Fruit fly (Drosophila melanogaster): ENCODE data around the gene r2d2.

The r2d2 gene

DNA sequence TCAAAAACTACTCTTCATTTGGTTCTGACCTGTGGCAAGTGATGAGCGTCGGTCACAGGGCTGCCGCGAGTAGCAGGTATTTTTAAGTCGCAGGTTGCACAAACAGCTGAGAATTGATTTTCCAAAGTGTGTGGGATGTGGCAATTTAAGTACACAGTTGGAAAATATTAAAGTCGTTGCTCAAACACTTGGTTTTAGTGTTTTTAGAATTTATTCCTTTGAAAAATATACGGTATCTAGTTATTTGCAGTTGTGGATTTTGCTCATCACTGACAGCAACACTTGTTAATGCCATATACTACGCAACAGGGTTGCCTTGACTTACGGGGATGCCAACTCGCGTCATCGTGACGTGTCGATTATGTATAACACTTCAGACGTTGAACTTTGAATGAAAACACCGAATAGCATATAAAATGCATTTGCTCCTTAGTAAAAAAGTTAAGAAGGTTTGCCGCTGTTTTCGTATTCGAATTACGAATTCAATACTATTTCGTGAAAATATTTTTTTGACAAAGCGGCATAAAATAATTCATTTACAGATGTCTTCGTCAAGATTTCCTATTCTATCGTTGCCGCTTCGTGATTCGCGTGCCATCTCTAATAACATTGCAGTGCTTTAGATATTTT, at the start of gene r2d2, which contains the start of gene Herp:
Gene r2d2 (plus strand): TSS at position 344 of the 630 bp plus-strand sequence.
Gene Herp (minus strand): TSS at position 255 of the 630 bp plus-strand sequence.
- TF ChIP-seq Myc (optimal IDR thresholded peaks at IDR 0.05): no peak
- TF ChIP-seq insv (optimal IDR thresholded peaks at IDR 0.05): no peak
- TF ChIP-seq h (optimal IDR thresholded peaks at IDR 0.05): no peak
- TF ChIP-seq psq (optimal IDR thresholded peaks at IDR 0.05): no peak
- no peak for TF ChIP-seq Sin3A (optimal IDR thresholded peaks at IDR 0.05)
- no peak for TF ChIP-seq ttk (optimal IDR thresholded peaks at IDR 0.05)

DNA sequence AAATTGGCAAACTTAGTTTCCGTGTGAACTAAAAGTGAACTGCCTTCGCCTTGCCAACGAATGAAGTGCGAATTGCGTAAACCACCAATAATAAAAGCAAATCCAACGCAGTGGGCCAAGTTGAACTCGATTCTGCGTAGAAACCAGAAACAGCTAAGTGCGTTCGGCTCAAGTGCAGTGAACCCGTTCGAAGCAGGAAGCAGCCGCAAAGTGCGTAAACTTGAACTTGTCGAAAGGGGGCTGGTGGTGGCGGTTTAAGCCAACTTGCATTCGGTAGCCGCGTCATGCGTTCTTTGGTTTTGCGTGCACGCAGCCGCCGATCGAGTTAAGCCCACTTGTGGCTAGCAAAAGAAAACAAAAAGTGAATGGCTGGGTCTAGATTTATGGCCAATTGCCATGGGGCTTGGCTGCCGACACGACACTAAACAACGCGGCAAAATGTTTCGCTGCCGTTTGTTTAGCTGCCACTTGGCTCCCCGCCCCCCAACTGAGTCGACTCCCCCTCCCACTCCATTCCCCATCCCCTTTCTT, 49.3 kb upstream of the r2d2 start:
- TF ChIP-seq Myc (optimal IDR thresholded peaks at IDR 0.05) (no peak), h (optimal IDR thresholded peaks at IDR 0.05) (no peak), ttk (optimal IDR thresholded peaks at IDR 0.05) (no peak), psq (optimal IDR thresholded peaks at IDR 0.05) (no peak), Sin3A (optimal IDR thresholded peaks at IDR 0.05) (no peak), insv (optimal IDR thresholded peaks at IDR 0.05) (no peak)

DNA sequence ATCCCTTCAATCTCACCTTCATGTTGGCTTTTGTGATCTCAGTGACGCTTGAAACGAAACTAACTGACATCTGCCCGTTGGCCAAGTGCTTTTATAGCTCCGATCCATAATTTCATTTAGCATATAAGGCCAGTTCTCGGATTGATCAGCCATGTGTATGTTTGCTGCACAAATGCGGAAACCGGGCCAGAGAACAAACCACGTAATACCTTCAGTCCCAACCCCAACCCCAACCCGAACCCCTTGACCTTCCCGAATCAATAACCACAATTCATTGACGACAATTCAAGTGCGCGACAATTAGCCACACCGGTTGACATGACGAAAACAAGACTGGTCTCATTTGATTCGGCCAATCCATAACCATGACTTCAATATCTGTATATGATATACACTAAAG, 46.9 kb upstream of the r2d2 start, which contains the start of gene CG7203:
Gene CG7203 (minus strand): TSS at position 101 of the 400 bp plus-strand sequence.
- TF ChIP-seq psq (optimal IDR thresholded peaks at IDR 0.05) (no peak), ttk (optimal IDR thresholded peaks at IDR 0.05) (no peak), insv (optimal IDR thresholded peaks at IDR 0.05) (no peak), Myc (optimal IDR thresholded peaks at IDR 0.05) (no peak), h (optimal IDR thresholded peaks at IDR 0.05) (no peak), Sin3A (optimal IDR thresholded peaks at IDR 0.05) (no peak)

DNA sequence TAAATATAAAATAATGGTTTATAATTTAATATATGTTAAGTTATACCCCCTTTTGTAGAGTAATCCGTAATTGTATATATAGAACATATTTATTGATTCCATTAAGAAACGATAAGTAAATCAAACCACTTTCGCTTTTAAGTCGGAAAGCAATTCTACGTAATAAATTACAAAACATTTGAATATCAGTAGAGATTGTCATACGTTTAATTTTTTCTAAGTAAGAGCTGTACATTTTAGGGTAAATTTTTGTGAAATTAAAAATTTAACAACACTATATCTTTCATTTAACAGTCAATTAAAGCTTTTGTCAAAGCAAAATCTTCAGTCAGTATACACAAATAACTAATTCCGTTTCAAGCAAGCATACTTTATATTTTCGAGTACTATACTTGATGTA, 46.1 kb upstream of the r2d2 start, which contains the start of gene CG46025:
Gene CG46025 (plus strand): TSS at position 301 of the 400 bp plus-strand sequence.
- TF ChIP-seq insv (optimal IDR thresholded peaks at IDR 0.05) (no peak), Myc (optimal IDR thresholded peaks at IDR 0.05) (no peak), ttk (optimal IDR thresholded peaks at IDR 0.05) (no peak), Sin3A (optimal IDR thresholded peaks at IDR 0.05) (no peak), h (optimal IDR thresholded peaks at IDR 0.05) (no peak), psq (optimal IDR thresholded peaks at IDR 0.05) (no peak)

- TF ChIP-seq h (optimal IDR thresholded peaks at IDR 0.05) (no peak), ttk (optimal IDR thresholded peaks at IDR 0.05) (no peak), insv (optimal IDR thresholded peaks at IDR 0.05) (no peak), psq (optimal IDR thresholded peaks at IDR 0.05) (no peak), Myc (optimal IDR thresholded peaks at IDR 0.05) (no peak), Sin3A (optimal IDR thresholded peaks at IDR 0.05) (no peak)
Observed at dm6 chr2L:7754539-7754938, 45.4 kb upstream of the r2d2 start.

DNA sequence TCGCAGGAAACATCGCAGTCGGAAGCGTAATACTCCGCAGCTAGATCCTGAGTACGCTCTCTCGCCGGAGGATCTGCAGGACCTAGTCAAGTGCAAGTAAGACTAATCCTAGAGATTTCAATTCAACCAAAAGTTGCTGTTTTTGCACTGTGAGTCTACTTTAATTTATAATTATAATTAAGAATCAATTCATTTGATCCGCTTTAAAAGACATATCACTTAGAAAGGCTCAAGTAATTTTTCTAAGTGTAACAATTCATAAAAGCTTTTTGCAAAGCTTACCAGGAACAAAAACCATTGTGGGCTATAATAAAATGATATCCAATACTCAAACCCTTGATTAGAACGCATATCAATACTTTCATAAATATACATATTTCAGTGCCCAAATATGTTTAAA, 43.1 kb upstream of the r2d2 start:
- no peak for TF ChIP-seq Sin3A (optimal IDR thresholded peaks at IDR 0.05)
- no peak for TF ChIP-seq ttk (optimal IDR thresholded peaks at IDR 0.05)
- TF ChIP-seq Myc (optimal IDR thresholded peaks at IDR 0.05): no peak
- TF ChIP-seq insv (optimal IDR thresholded peaks at IDR 0.05): no peak
- no peak for TF ChIP-seq h (optimal IDR thresholded peaks at IDR 0.05)
- no peak for TF ChIP-seq psq (optimal IDR thresholded peaks at IDR 0.05)

- TF ChIP-seq Sin3A (optimal IDR thresholded peaks at IDR 0.05) (no peak), psq (optimal IDR thresholded peaks at IDR 0.05) (no peak), insv (optimal IDR thresholded peaks at IDR 0.05) (no peak), h (optimal IDR thresholded peaks at IDR 0.05) (no peak), Myc (optimal IDR thresholded peaks at IDR 0.05) (no peak), ttk (optimal IDR thresholded peaks at IDR 0.05) (no peak)
Observed at dm6 chr2L:7767328-7767727, 32.6 kb upstream of the r2d2 start, which contains the start of gene CG7191. Gene CG7191, plus strand, starts transcription at chr2L:7767628.

DNA sequence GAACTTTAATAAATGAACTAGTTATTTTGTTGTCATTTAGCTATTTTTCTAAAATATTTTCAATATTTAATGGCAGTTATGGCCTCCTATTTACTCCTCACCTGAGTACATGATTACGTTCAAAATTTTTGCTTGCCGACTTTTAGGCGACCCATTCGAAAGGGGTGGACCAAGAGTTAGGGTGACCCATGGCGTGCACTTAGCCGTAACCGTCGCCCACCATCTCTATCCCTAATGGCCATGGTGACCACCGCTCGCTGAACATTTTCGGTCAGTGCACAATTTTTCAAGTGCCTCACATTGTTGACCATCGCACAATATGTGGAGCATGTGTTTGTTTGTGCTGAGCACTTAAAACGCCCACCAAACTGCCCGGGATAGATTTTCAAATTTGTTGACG, 28.1 kb upstream of the r2d2 start:
- TF ChIP-seq insv (optimal IDR thresholded peaks at IDR 0.05) (no peak), Sin3A (optimal IDR thresholded peaks at IDR 0.05) (no peak), Myc (optimal IDR thresholded peaks at IDR 0.05) (no peak), h (optimal IDR thresholded peaks at IDR 0.05) (no peak), ttk (optimal IDR thresholded peaks at IDR 0.05) (no peak), psq (optimal IDR thresholded peaks at IDR 0.05) (no peak)

DNA sequence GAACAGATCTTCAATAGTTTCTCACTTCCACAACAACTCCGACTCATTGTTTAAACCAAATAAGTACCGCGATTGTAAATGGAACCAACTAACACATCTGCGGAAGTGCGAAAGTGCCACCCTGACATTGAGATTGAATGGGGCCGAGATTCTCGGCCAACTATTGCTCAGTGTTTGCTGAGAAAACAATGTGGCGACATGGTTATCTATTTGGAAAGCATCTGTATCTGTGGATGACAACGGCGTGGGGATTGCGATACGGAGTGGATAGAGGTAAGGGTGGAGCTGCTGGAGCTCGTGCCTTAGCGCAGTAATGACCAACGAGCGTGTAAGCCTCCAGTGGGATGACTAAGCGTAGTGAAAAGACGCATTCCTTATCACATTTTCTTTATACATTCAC, 24.7 kb upstream of the r2d2 start:
- TF ChIP-seq Myc (optimal IDR thresholded peaks at IDR 0.05) (no peak), h (optimal IDR thresholded peaks at IDR 0.05) (no peak), Sin3A (optimal IDR thresholded peaks at IDR 0.05) (no peak), insv (optimal IDR thresholded peaks at IDR 0.05) (no peak)

dm6 chr2L:7777979-7778692, 21.8 kb upstream of the r2d2 start, which contains the start of gene CG7179:
Gene CG7179, minus strand, starts transcription at chr2L:7778029.
- no peak for TF ChIP-seq Myc (optimal IDR thresholded peaks at IDR 0.05)
- TF ChIP-seq psq (optimal IDR thresholded peaks at IDR 0.05): no peak
- no peak for TF ChIP-seq Sin3A (optimal IDR thresholded peaks at IDR 0.05)
- TF ChIP-seq ttk (optimal IDR thresholded peaks at IDR 0.05): no peak
- TF ChIP-seq insv (optimal IDR thresholded peaks at IDR 0.05): no peak
- TF ChIP-seq h (optimal IDR thresholded peaks at IDR 0.05): no peak

DNA sequence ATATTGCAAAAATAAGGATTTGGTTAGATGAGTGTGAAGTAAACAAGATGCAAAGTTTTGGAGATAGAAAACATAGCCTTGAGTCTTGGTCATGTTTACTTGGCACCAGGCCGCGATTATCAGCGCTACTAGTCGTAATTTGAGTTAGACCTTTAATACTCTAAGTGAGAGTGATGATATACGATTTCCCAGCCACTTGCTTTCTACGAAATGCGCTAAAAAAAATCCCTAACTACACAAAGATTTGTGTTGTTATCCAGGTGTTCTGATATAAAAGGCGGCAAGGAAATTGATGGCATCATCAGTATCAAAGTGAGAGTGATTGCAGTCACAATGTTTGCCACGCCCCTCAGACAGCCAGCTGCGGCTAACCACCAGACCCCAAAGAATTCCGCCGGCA, 20.2 kb upstream of the r2d2 start, which contains the start of gene Uro:
Gene Uro (plus strand): TSS at position 301 of the 400 bp plus-strand sequence.
- TF ChIP-seq Myc (optimal IDR thresholded peaks at IDR 0.05) (no peak), Sin3A (optimal IDR thresholded peaks at IDR 0.05) (no peak), psq (optimal IDR thresholded peaks at IDR 0.05) (no peak), h (optimal IDR thresholded peaks at IDR 0.05) (no peak)

DNA sequence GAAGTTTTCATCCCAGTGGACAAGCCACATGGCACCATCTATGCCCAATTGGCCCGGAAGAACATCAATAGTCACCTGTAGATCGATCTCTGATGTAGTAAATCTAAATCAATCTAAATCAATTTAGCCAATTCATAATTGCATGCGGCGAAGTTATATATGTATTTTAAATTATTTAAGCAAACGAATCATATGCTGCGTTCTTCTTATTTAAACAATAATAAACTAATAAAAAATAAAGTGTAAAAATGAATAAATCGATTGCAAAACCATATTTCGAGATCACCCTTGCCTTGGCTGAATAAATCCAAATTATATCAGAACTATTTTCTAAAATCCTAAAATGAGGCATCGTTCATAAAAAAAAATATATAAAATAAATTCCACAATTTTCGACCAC, 18.8 kb upstream of the r2d2 start, which contains the start of gene CG7164:
Gene CG7164 (plus strand): TSS at position 301 of the 400 bp plus-strand sequence.
- TF ChIP-seq Sin3A (optimal IDR thresholded peaks at IDR 0.05) (no peak), h (optimal IDR thresholded peaks at IDR 0.05) (no peak), Myc (optimal IDR thresholded peaks at IDR 0.05) (no peak), ttk (optimal IDR thresholded peaks at IDR 0.05) (no peak), psq (optimal IDR thresholded peaks at IDR 0.05) (no peak), insv (optimal IDR thresholded peaks at IDR 0.05) (no peak)
